Worm (Caenorhabditis elegans) whole organism, mixed stage, embryonic: ENCODE data around the gene bus-5.

Source experiments
- ces-1 ChIP-seq: fragments of 150-350 bp; optimal IDR thresholded peaks from 2 replicates; lab custom pipeline; 2014; ENCODE audit warnings: missing biosample characterization, missing genetic modification reagents, missing genetic modification characterization
- elt-1 ChIP-seq: sonication (generic microtip); optimal IDR thresholded peaks from 2 replicates; lab custom pipeline; 2017; ENCODE audit warnings: missing genetic modification characterization, mild to moderate bottlenecking, missing compliant biosample characterization, antibody characterized with exemption, moderate library complexity, borderline replicate concordance; ENCODE audit not compliant: insufficient read depth
- lin-13 ChIP-seq: fragments of 150-350 bp; optimal IDR thresholded peaks from 2 replicates; lab custom pipeline; 2014; ENCODE audit warnings: missing biosample characterization, missing genetic modification characterization
- lsy-2 ChIP-seq: fragments of 150-350 bp; optimal IDR thresholded peaks from 2 replicates; lab custom pipeline; 2014; ENCODE audit warnings: missing biosample characterization, missing genetic modification characterization
- mab-5 ChIP-seq: fragments of 150-350 bp; optimal IDR thresholded peaks from 2 replicates; lab custom pipeline; 2014; ENCODE audit warnings: missing biosample characterization, missing genetic modification characterization
- mep-1 ChIP-seq: fragments of 150-350 bp; optimal IDR thresholded peaks from 2 replicates; lab custom pipeline; 2017; ENCODE audit warnings: missing biosample characterization, missing genetic modification reagents, missing genetic modification characterization, inconsistent platforms
- nhr-2 ChIP-seq: fragments of 150-350 bp; optimal IDR thresholded peaks from 2 replicates; lab custom pipeline; 2014; ENCODE audit warnings: missing biosample characterization, missing genetic modification characterization
- nhr-237 ChIP-seq: fragments of 150-350 bp; optimal IDR thresholded peaks from 2 replicates; lab custom pipeline; 2014; ENCODE audit warnings: missing biosample characterization, missing genetic modification characterization
- nhr-28 ChIP-seq: fragments of 150-350 bp; optimal IDR thresholded peaks from 2 replicates; lab custom pipeline; 2014; ENCODE audit warnings: missing biosample characterization, missing genetic modification characterization
- nhr-76 ChIP-seq: sonication (generic microtip); optimal IDR thresholded peaks from 2 replicates; lab custom pipeline; 2017; ENCODE audit warnings: missing biosample characterization, missing genetic modification characterization
- pha-4 ChIP-seq: fragments of 150-350 bp; optimal IDR thresholded peaks from 2 replicates; lab custom pipeline; 2018; ENCODE audit warnings: missing biosample characterization, missing genetic modification reagents, missing genetic modification characterization
- snpc-4 ChIP-seq: fragments of 150-350 bp; optimal IDR thresholded peaks from 2 replicates; lab custom pipeline; 2014; ENCODE audit warnings: missing biosample characterization, missing genetic modification characterization
- unc-62 ChIP-seq: fragments of 150-350 bp; optimal IDR thresholded peaks from 2 replicates; lab custom pipeline; 2014; ENCODE audit warnings: missing biosample characterization, missing genetic modification reagents, missing genetic modification characterization

DNA sequence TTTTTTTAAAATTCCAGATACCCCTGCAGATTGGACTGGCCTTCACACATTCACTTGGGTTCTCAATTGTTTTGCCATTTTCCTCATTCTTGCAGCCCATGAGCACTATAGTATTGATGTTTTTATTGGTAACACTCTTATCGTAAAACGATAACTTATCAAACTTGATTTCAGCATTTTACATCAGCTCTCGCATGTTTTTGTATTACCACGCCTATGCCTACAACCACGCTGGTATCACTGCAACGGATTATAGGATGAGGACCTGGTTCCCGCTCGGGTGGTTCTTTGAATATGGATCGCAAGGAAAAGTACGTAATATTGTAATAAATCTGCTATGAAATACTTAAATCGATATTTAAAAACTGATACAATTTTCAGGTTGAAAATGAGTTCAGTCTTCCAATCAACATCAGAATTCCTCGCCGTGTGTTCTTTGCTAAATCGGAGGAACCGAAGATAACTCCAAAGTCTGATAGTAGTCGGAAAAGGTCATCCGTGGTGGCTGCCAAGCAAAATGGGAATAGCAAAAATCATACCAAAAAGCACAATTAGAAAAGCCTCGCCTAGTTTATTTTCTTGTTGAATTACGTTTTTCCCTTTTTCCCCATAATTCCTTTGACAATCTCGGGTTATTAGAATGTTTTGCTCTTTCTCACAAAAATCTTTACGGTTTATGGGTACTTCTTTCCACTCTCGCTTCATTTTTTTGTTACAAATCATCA is 2.1 kb downstream of the bus-5 start:
- TF ChIP-seq pha-4 (tag; lab: Kevin White, UChicago) (no peak), nhr-28 (no peak), unc-62 (GFP tag; lab: Kevin White, UChicago) (no peak), lsy-2 (no peak), mab-5 (tag; lab: Kevin White, UChicago) (no peak), snpc-4 (tag; lab: Kevin White, UChicago) (no peak), mep-1 (tag; lab: Kevin White, UChicago) (no peak), nhr-76 (tag; lab: Kevin White, UChicago) (no peak), lin-13 (tag; lab: Kevin White, UChicago) (no peak), elt-1 (tag; lab: Kevin White, UChicago) (no peak), ces-1 (no peak), nhr-237 (tag; lab: Kevin White, UChicago) (no peak), nhr-2 (no peak)
